Fruit fly (Drosophila melanogaster) whole organism, adult: ENCODE results near the gene CG7409.

Experiments used
- CG1620 ChIP-seq: fragments of 200-800 bp; sonication (Bioruptor generic); optimal IDR thresholded peaks from 2 replicates; lab custom pipeline; 2016; ENCODE audit warnings: missing biosample characterization, missing genetic modification characterization
- Clk ChIP-seq: fragments of 200-800 bp; sonication (Bioruptor generic); optimal IDR thresholded peaks from 2 replicates; lab custom pipeline; 2017; ENCODE audit warnings: missing biosample characterization, missing genetic modification characterization

DNA sequence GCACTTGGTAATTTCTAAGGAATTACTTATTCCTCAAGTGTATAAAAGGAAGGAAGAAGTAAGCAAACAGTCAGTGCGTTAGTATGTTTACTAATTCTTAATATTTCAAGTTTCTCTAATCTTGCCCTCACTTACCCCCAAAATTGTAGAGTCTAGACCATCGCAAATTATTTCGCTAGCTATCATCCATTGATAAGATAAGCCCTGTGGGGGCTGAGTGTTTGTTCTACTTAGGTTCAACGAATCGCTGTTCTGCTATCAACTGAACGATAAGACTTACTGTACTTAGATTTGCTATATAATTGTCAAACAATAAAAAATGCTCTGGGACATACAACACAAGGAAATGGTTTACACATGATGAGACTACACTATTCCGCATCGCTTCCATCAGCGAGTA lies 32.7 kb upstream of the CG7409 start:
- no peak for TF ChIP-seq CG1620 (GFP tag; lab: Kevin White, UChicago)
- TF ChIP-seq Clk (GFP tag; lab: Kevin White, UChicago): peak; percentile 8
